Worm (Caenorhabditis elegans) whole organism, mixed stage, embryonic: ENCODE data around the gene arrd-15.

Source experiments
- M03D4.4 ChIP-seq: sonication (generic microtip); optimal IDR thresholded peaks from 2 replicates; lab custom pipeline; 2017; ENCODE audit warnings: mild to moderate bottlenecking, missing genetic modification characterization, missing compliant biosample characterization
- bed-3 ChIP-seq: fragments of 200-800 bp; sonication (Bioruptor generic); optimal IDR thresholded peaks from 3 replicates; lab custom pipeline; 2018; ENCODE audit warnings: mild to moderate bottlenecking, missing genetic modification characterization, moderate library complexity, missing compliant biosample characterization
- blmp-1 ChIP-seq: fragments of 150-350 bp; optimal IDR thresholded peaks from 2 replicates; lab custom pipeline; 2014; ENCODE audit warnings: missing biosample characterization, missing genetic modification characterization
- ceh-39 ChIP-seq: fragments of 150-350 bp; optimal IDR thresholded peaks from 2 replicates; lab custom pipeline; 2014; ENCODE audit warnings: missing biosample characterization, missing genetic modification characterization
- ceh-43 ChIP-seq: fragments of 200-800 bp; sonication (Bioruptor generic); optimal IDR thresholded peaks from 2 replicates; lab custom pipeline; 2018; ENCODE audit warnings: mild to moderate bottlenecking, missing genetic modification characterization, moderate library complexity, missing compliant biosample characterization
- ceh-83 ChIP-seq: fragments of 200-800 bp; sonication (Bioruptor generic); optimal IDR thresholded peaks from 2 replicates; lab custom pipeline; 2018; ENCODE audit warnings: mild to moderate bottlenecking, missing genetic modification characterization, missing compliant biosample characterization
- ces-1 ChIP-seq: fragments of 150-350 bp; optimal IDR thresholded peaks from 2 replicates; lab custom pipeline; 2014; ENCODE audit warnings: missing biosample characterization, missing genetic modification reagents, missing genetic modification characterization
- cnd-1 ChIP-seq: fragments of 200-800 bp; sonication (Bioruptor generic); optimal IDR thresholded peaks from 2 replicates; lab custom pipeline; 2018; ENCODE audit warnings: mild to moderate bottlenecking, missing genetic modification characterization, missing compliant biosample characterization
- drap-1 ChIP-seq: fragments of 200-800 bp; sonication (Bioruptor generic); optimal IDR thresholded peaks from 3 replicates; lab custom pipeline; 2018; ENCODE audit warnings: mild to moderate bottlenecking, missing genetic modification characterization, missing compliant biosample characterization
- elt-1 ChIP-seq: sonication (generic microtip); optimal IDR thresholded peaks from 2 replicates; lab custom pipeline; 2017; ENCODE audit warnings: missing genetic modification characterization, mild to moderate bottlenecking, missing compliant biosample characterization, antibody characterized with exemption, moderate library complexity, borderline replicate concordance; ENCODE audit not compliant: insufficient read depth
- elt-3 ChIP-seq: fragments of 150-350 bp; optimal IDR thresholded peaks from 2 replicates; lab custom pipeline; 2014; ENCODE audit warnings: missing biosample characterization, missing genetic modification characterization
- flh-1 ChIP-seq: fragments of 200-800 bp; sonication (Bioruptor generic); optimal IDR thresholded peaks from 2 replicates; lab custom pipeline; 2018; ENCODE audit warnings: mild to moderate bottlenecking, missing genetic modification characterization, moderate library complexity, missing compliant biosample characterization
- ham-2 ChIP-seq: fragments of 200-800 bp; sonication (Bioruptor generic); optimal IDR thresholded peaks from 2 replicates; lab custom pipeline; 2018; ENCODE audit warnings: mild to moderate bottlenecking, missing genetic modification characterization, missing compliant biosample characterization
- hlh-1 ChIP-seq: fragments of 150-350 bp; optimal IDR thresholded peaks from 2 replicates; lab custom pipeline; 2014; ENCODE audit warnings: missing biosample characterization, missing genetic modification reagents, missing genetic modification characterization
- lin-32 ChIP-seq: fragments of 200-800 bp; sonication (Bioruptor generic); optimal IDR thresholded peaks from 2 replicates; lab custom pipeline; 2018; ENCODE audit warnings: mild to moderate bottlenecking, missing genetic modification characterization, missing compliant biosample characterization
- lsy-2 ChIP-seq: fragments of 150-350 bp; optimal IDR thresholded peaks from 2 replicates; lab custom pipeline; 2014; ENCODE audit warnings: missing biosample characterization, missing genetic modification characterization
- mab-5 ChIP-seq: fragments of 150-350 bp; optimal IDR thresholded peaks from 2 replicates; lab custom pipeline; 2014; ENCODE audit warnings: missing biosample characterization, missing genetic modification characterization
- mep-1 ChIP-seq: fragments of 150-350 bp; optimal IDR thresholded peaks from 2 replicates; lab custom pipeline; 2017; ENCODE audit warnings: missing biosample characterization, missing genetic modification reagents, missing genetic modification characterization, inconsistent platforms
- mls-2 ChIP-seq: sonication (generic microtip); optimal IDR thresholded peaks from 2 replicates; lab custom pipeline; 2016; ENCODE audit warnings: mild to moderate bottlenecking, missing genetic modification characterization, moderate library complexity, missing compliant biosample characterization
- nhr-12 ChIP-seq: fragments of 150-350 bp; optimal IDR thresholded peaks from 2 replicates; lab custom pipeline; 2014; ENCODE audit warnings: missing biosample characterization, missing genetic modification characterization
- nhr-2 ChIP-seq: fragments of 150-350 bp; optimal IDR thresholded peaks from 2 replicates; lab custom pipeline; 2014; ENCODE audit warnings: missing biosample characterization, missing genetic modification characterization
- nhr-237 ChIP-seq: fragments of 150-350 bp; optimal IDR thresholded peaks from 2 replicates; lab custom pipeline; 2014; ENCODE audit warnings: missing biosample characterization, missing genetic modification characterization
- nhr-76 ChIP-seq: sonication (generic microtip); optimal IDR thresholded peaks from 2 replicates; lab custom pipeline; 2017; ENCODE audit warnings: missing biosample characterization, missing genetic modification characterization
- pha-4 ChIP-seq: fragments of 150-350 bp; optimal IDR thresholded peaks from 2 replicates; lab custom pipeline; 2018; ENCODE audit warnings: missing biosample characterization, missing genetic modification reagents, missing genetic modification characterization
- sem-2 ChIP-seq: fragments of 200-800 bp; sonication (Bioruptor generic); optimal IDR thresholded peaks from 2 replicates; lab custom pipeline; 2018; ENCODE audit warnings: mild to moderate bottlenecking, missing genetic modification characterization, missing compliant biosample characterization
- snpc-4 ChIP-seq: fragments of 150-350 bp; optimal IDR thresholded peaks from 2 replicates; lab custom pipeline; 2014; ENCODE audit warnings: missing biosample characterization, missing genetic modification characterization
- sptf-1 ChIP-seq: sonication (generic microtip); optimal IDR thresholded peaks from 2 replicates; lab custom pipeline; 2017; ENCODE audit warnings: mild to moderate bottlenecking, missing genetic modification characterization, moderate library complexity, missing compliant biosample characterization
- tbx-8 ChIP-seq: fragments of 200-800 bp; sonication (Bioruptor generic); optimal IDR thresholded peaks from 2 replicates; lab custom pipeline; 2018; ENCODE audit warnings: mild to moderate bottlenecking, missing genetic modification characterization, moderate library complexity, missing compliant biosample characterization
- unc-120 ChIP-seq: sonication (generic microtip); optimal IDR thresholded peaks from 2 replicates; lab custom pipeline; 2017; ENCODE audit warnings: missing genetic modification characterization, missing compliant biosample characterization; ENCODE audit not compliant: poor library complexity, severe bottlenecking
- unc-39 ChIP-seq: fragments of 150-350 bp; optimal IDR thresholded peaks from 2 replicates; lab custom pipeline; 2014; ENCODE audit warnings: missing biosample characterization, missing genetic modification characterization
- unc-62 ChIP-seq: fragments of 150-350 bp; optimal IDR thresholded peaks from 2 replicates; lab custom pipeline; 2014; ENCODE audit warnings: missing biosample characterization, missing genetic modification reagents, missing genetic modification characterization
- zip-8 ChIP-seq: fragments of 150-350 bp; optimal IDR thresholded peaks from 2 replicates; lab custom pipeline; 2014; ENCODE audit warnings: missing biosample characterization, missing genetic modification characterization
- ztf-11 ChIP-seq: fragments of 150-350 bp; optimal IDR thresholded peaks from 2 replicates; lab custom pipeline; 2014; ENCODE audit warnings: missing biosample characterization, missing genetic modification characterization

The arrd-15 gene

DNA sequence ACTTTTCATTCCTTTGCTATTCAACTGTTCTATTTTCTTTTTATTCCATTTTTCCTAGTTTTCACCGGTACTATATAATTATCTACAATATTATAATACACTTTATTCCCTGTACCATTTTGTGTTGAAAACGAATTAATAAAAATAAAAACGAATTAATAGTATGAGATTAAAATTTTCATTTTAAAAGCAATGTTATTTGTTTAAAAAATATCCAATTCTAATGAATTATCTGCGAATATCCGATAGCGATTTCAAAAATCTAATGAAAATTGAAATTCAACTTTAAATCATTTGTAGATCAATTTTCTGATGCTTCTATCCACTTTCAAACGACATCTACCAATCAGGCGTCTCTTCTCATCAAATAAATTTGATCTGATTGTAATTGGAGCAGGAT is 16.4 kb upstream of the arrd-15 start, which contains the start of gene trxr-2:
trxr-2 (plus strand) TSS at position 301 of the 400 bp plus-strand sequence.
- TF ChIP-seq M03D4.4 (tag; lab: Kevin White, UChicago): no peak

- TF ChIP-seq ces-1 (GFP tag; lab: Kevin White, UChicago): no peak
These were observed 11.9 kb upstream of the arrd-15 start, which contains the start of gene cdc-25.3 for ce11 chrIII:8917879-8918381. cdc-25.3 (minus strand) TSS chrIII:8917929.

ce11 chrIII:8919784-8920183 is 10.0 kb upstream of the arrd-15 start, which contains the start of gene ZK637.15:
ZK637.15 (plus strand) TSS chrIII:8920084.
- TF ChIP-seq M03D4.4 (tag; lab: Kevin White, UChicago) (no peak), blmp-1 (tag; lab: Kevin White, UChicago) (no peak), unc-120 (tag; lab: Kevin White, UChicago) (no peak), elt-1 (tag; lab: Kevin White, UChicago) (no peak), nhr-12 (tag; lab: Kevin White, UChicago) (no peak), mep-1 (no peak), zip-8 (tag; lab: Kevin White, UChicago) (no peak), drap-1 (GFP tag; lab: Kevin White, UChicago) (no peak), sem-2 (GFP tag; lab: Kevin White, UChicago) (no peak), ceh-83 (no peak), mls-2 (tag; lab: Kevin White, UChicago) (no peak), pha-4 (tag; lab: Kevin White, UChicago) (no peak), unc-62 (GFP tag; lab: Kevin White, UChicago) (no peak), nhr-76 (tag; lab: Kevin White, UChicago) (no peak), ceh-43 (GFP tag; lab: Kevin White, UChicago) (no peak), nhr-237 (no peak), ces-1 (GFP tag; lab: Kevin White, UChicago) (no peak), snpc-4 (tag; lab: Kevin White, UChicago) (no peak), ceh-39 (no peak), ham-2 (GFP tag; lab: Kevin White, UChicago) (no peak)

DNA sequence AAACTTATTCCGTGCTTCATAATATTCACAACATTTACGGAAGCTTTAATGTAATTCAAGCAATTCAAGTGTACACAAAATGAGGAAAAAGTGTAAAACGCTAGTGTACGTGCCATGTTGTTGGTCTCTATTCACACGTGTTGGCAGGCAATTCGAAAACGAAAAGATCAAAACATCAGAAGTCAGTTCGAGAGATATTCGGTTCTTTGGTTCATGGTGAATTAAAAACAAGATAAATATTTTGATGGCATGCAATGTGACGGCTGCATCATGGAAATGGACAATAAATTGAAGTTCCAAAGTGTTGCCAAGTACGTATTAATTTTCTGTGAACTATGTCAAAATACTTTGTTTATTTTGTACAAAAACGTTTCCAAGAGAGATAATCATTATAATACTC is 7.8 kb upstream of the arrd-15 start:
- no peak for TF ChIP-seq cnd-1 (tag; lab: Kevin White, UChicago)
- no peak for TF ChIP-seq ces-1 (GFP tag; lab: Kevin White, UChicago)
- TF ChIP-seq nhr-237: peak; percentile 39
- peak; percentile 4 for TF ChIP-seq lsy-2 (tag; lab: Kevin White, UChicago)
- no peak for TF ChIP-seq nhr-12 (tag; lab: Kevin White, UChicago)
- peak; percentile 13 for TF ChIP-seq hlh-1 (tag; lab: Kevin White, UChicago)
- peak; percentile 60 for TF ChIP-seq unc-62 (GFP tag; lab: Kevin White, UChicago)

DNA sequence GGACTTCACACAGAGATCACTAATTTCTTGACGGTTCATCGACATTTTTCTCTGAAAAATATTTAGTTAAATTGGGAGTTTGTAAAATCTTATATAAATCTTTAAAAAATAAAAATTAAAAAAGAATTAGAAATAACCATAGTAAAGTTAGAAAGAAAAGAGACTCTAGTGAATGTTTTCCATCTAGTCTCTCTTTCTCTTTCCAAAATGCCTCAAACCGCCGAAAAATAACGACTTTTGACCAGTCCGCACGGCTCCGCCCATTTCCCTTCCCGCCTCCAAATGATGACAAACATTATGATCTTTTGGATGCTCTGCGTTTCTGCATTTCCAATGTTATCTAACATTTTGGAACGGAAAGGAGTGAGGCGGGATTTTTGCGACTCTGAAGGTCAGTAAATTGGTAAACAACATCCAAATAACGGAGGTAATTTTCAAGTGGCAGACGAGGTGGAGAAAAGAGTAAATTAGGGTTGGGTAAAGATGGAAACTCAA is 6.5 kb upstream of the arrd-15 start, which contains the start of gene glb-1:
glb-1 (minus strand) TSS at position 51 of the 495 bp plus-strand sequence.
- TF ChIP-seq mep-1 (no peak), mls-2 (tag; lab: Kevin White, UChicago) (no peak), tbx-8 (GFP tag; lab: Kevin White, UChicago) (no peak), ces-1 (GFP tag; lab: Kevin White, UChicago) (no peak), pha-4 (tag; lab: Kevin White, UChicago) (no peak), nhr-76 (tag; lab: Kevin White, UChicago) (no peak), drap-1 (GFP tag; lab: Kevin White, UChicago) (no peak), flh-1 (no peak), unc-39 (tag; lab: Kevin White, UChicago) (no peak), M03D4.4 (tag; lab: Kevin White, UChicago) (no peak), snpc-4 (tag; lab: Kevin White, UChicago) (no peak), hlh-1 (tag; lab: Kevin White, UChicago) (no peak), zip-8 (tag; lab: Kevin White, UChicago) (no peak)

DNA sequence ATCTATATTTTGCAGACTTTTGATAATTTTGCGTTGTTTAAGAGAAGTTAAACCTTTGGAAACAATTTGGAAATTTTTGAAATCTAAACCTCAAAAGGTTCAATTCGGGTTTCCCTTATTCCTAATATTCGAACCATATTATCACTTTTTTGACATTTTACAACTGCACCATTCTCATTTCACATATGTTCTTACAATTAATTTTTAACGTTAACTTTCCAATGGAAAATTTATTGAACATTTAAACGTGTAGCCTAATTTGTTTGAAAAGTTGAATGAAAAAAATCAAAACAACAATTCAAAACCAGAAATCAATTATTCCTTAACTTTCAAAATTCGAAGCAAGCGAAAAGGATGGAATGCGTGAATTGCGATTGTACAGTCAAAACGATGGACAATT is 5.9 kb upstream of the arrd-15 start, which contains the start of gene ZK637.12:
ZK637.12 (plus strand) TSS at position 301 of the 400 bp plus-strand sequence.
- no peak for TF ChIP-seq cnd-1 (tag; lab: Kevin White, UChicago)
- TF ChIP-seq nhr-237: no peak
- TF ChIP-seq unc-120 (tag; lab: Kevin White, UChicago): no peak
- no peak for TF ChIP-seq sptf-1 (tag; lab: Kevin White, UChicago)
- TF ChIP-seq elt-3 (tag; lab: Kevin White, UChicago): no peak
- TF ChIP-seq bed-3 (GFP tag; lab: Kevin White, UChicago): no peak
- no peak for TF ChIP-seq pha-4 (tag; lab: Kevin White, UChicago)
- no peak for TF ChIP-seq ztf-11 (tag; lab: Kevin White, UChicago)
- no peak for TF ChIP-seq nhr-76 (tag; lab: Kevin White, UChicago)
- TF ChIP-seq elt-1 (tag; lab: Kevin White, UChicago): no peak
- TF ChIP-seq hlh-1 (tag; lab: Kevin White, UChicago): no peak
- TF ChIP-seq mls-2 (tag; lab: Kevin White, UChicago): no peak
- TF ChIP-seq nhr-2: no peak
- no peak for TF ChIP-seq snpc-4 (tag; lab: Kevin White, UChicago)
- TF ChIP-seq lsy-2 (tag; lab: Kevin White, UChicago): no peak
- TF ChIP-seq mab-5: no peak
- TF ChIP-seq blmp-1 (tag; lab: Kevin White, UChicago): no peak
- TF ChIP-seq ceh-39: no peak
- TF ChIP-seq lin-32 (GFP tag; lab: Kevin White, UChicago): no peak
- no peak for TF ChIP-seq tbx-8 (GFP tag; lab: Kevin White, UChicago)
- TF ChIP-seq, all 35 proteins: peak for 0
